Fruit fly (Drosophila melanogaster): Measurements from ENCODE around the gene COX6AL2.

Gene COX6AL2

dm6 chr3L:18898770-18899278 lies 15.1 kb downstream of the COX6AL2 start, which contains the start of gene RpL26 (continued):
- peak; percentile 78 for TF ChIP-seq al (GFP tag; IDR thresholded peaks at IDR 0.05)
- no peak for TF ChIP-seq ftz-f1 (GFP tag; optimal IDR thresholded peaks at IDR 0.05)
- TF ChIP-seq slp2 (GFP tag; optimal IDR thresholded peaks at IDR 0.05) = peak; percentile 79
- peak; percentile 51; the same call in 1 of the 2 replicates for TF ChIP-seq toy (GFP tag; IDR thresholded peaks at IDR 0.05)
- peak; percentile 40 for TF ChIP-seq kay (GFP tag; optimal IDR thresholded peaks at IDR 0.05)
- no peak for TF ChIP-seq CG31388 (GFP tag; optimal IDR thresholded peaks at IDR 0.05)
- TF ChIP-seq CG10321 (GFP tag; IDR thresholded peaks at IDR 0.05) = no peak
- peak; percentile 89 for TF ChIP-seq YL-1 (GFP tag; optimal IDR thresholded peaks at IDR 0.05)
- peak; percentile 55 for TF ChIP-seq CG17912 (GFP tag; optimal IDR thresholded peaks at IDR 0.05)
- peak; percentile 79 to 89 for TF ChIP-seq dpn (GFP tag; optimal IDR thresholded peaks at IDR 0.05)
- peak; percentile 81 for TF ChIP-seq jumu (GFP tag; optimal IDR thresholded peaks at IDR 0.05)
- TF ChIP-seq CG15514 (GFP tag; optimal IDR thresholded peaks at IDR 0.05) = peak; percentile 69
- TF ChIP-seq CG18011 (GFP tag; optimal IDR thresholded peaks at IDR 0.05) = peak; percentile 48
- TF ChIP-seq klu (GFP tag; IDR thresholded peaks at IDR 0.05) = peak; percentile 69; the same call in 1 of the 2 replicates
- TF ChIP-seq CG12769 (tag; optimal IDR thresholded peaks at IDR 0.05) = peak; percentile 56
- TF ChIP-seq CG7357 (GFP tag; IDR thresholded peaks at IDR 0.05) = peak; percentile 76
- no peak for TF ChIP-seq Asciz (GFP tag; optimal IDR thresholded peaks at IDR 0.05)
- peak; percentile 71 for TF ChIP-seq CG32532 (GFP tag; IDR thresholded peaks at IDR 0.05)
- no peak for TF ChIP-seq Vsx1 (GFP tag; optimal IDR thresholded peaks at IDR 0.05)
- peak; percentile 75 for TF ChIP-seq sisA (GFP tag; IDR thresholded peaks at IDR 0.05)
- peak; percentile 56 for TF ChIP-seq CG17186 (GFP tag; optimal IDR thresholded peaks at IDR 0.05)
- no peak for TF ChIP-seq CG11696 (GFP tag; IDR thresholded peaks at IDR 0.05)
- TF ChIP-seq exex (tag; optimal IDR thresholded peaks at IDR 0.05) = peak; percentile 45
- TF ChIP-seq corto (GFP tag; optimal IDR thresholded peaks at IDR 0.05) = no peak
- TF ChIP-seq CG10565 (GFP tag; optimal IDR thresholded peaks at IDR 0.05) = no peak
- peak; percentile 36 for TF ChIP-seq org-1 (GFP tag; optimal IDR thresholded peaks at IDR 0.05)
- peak; percentile 71 for TF ChIP-seq CG12942 (GFP tag; optimal IDR thresholded peaks at IDR 0.05)
- peak; percentile 90 for TF ChIP-seq mam (GFP tag; optimal IDR thresholded peaks at IDR 0.05)
- TF ChIP-seq ewg (GFP tag; optimal IDR thresholded peaks at IDR 0.05) = peak; percentile 62
- TF ChIP-seq CG4424 (GFP tag; optimal IDR thresholded peaks at IDR 0.05) = peak; percentile 58
- peak; percentile 79 for TF ChIP-seq Chrac-16 (GFP tag; optimal IDR thresholded peaks at IDR 0.05)
- TF ChIP-seq fd102C (GFP tag; optimal IDR thresholded peaks at IDR 0.05) = no peak
- TF ChIP-seq dmrt11E (tag; optimal IDR thresholded peaks at IDR 0.05) = peak; percentile 73
- peak; percentile 53 for TF ChIP-seq az2 (GFP tag; optimal IDR thresholded peaks at IDR 0.05)
- no peak for TF ChIP-seq CG4707 (GFP tag; optimal IDR thresholded peaks at IDR 0.05)
- peak; percentile 66 for TF ChIP-seq fd3F (GFP tag; optimal IDR thresholded peaks at IDR 0.05)
- peak; percentile 55 to 81 for TF ChIP-seq chif (GFP tag; optimal IDR thresholded peaks at IDR 0.05)
- peak; percentile 61 for TF ChIP-seq Abd-B (GFP tag; optimal IDR thresholded peaks at IDR 0.05)
- no peak for TF ChIP-seq Spps (tag; optimal IDR thresholded peaks at IDR 0.05)
- TF ChIP-seq sug (tag; optimal IDR thresholded peaks at IDR 0.05) = peak; percentile 87
- TF ChIP-seq repo (GFP tag; optimal IDR thresholded peaks at IDR 0.05) = peak; percentile 56
- no peak for TF ChIP-seq Sox100B (GFP tag; optimal IDR thresholded peaks at IDR 0.05)
- TF ChIP-seq ab (GFP tag; optimal IDR thresholded peaks at IDR 0.05) = peak; percentile 14
- no peak for TF ChIP-seq Sox102F (GFP tag; optimal IDR thresholded peaks at IDR 0.05)
- TF ChIP-seq bigmax (GFP tag; optimal IDR thresholded peaks at IDR 0.05) = no peak
- TF ChIP-seq CG13296 (GFP tag; optimal IDR thresholded peaks at IDR 0.05) = peak; percentile 82
- peak; percentile 62 for TF ChIP-seq Mad (GFP tag; optimal IDR thresholded peaks at IDR 0.05)
- TF ChIP-seq pum (GFP tag; optimal IDR thresholded peaks at IDR 0.05) = peak; percentile 88
- no peak for TF ChIP-seq CG43689 (GFP tag; IDR thresholded peaks at IDR 0.05)
- peak; percentile 77 for TF ChIP-seq twi (tag; optimal IDR thresholded peaks at IDR 0.05)
- TF ChIP-seq H15 (GFP tag; IDR thresholded peaks at IDR 0.05) = peak; percentile 71; the same call in 1 of the 3 replicates

Data from whole organism, embryonic.